Fruit fly (Drosophila melanogaster) whole organism, adult: ENCODE data around the gene CG32264.

Source experiments
- CG11617 ChIP-seq: fragments of 200-800 bp; sonication (Bioruptor generic); optimal IDR thresholded peaks from 2 replicates; lab custom pipeline; 2017; ENCODE audit warnings: mild to moderate bottlenecking, missing biosample characterization, missing genetic modification reagents, missing genetic modification characterization
- CG12768 ChIP-seq: fragments of 200-800 bp; sonication (Bioruptor generic); optimal IDR thresholded peaks from 2 replicates; lab custom pipeline; 2017; ENCODE audit warnings: missing biosample characterization, missing genetic modification characterization, mild to moderate bottlenecking, moderate library complexity, missing genetic modification reagents
- CG1620 ChIP-seq: fragments of 200-800 bp; sonication (Bioruptor generic); optimal IDR thresholded peaks from 2 replicates; lab custom pipeline; 2016; ENCODE audit warnings: missing biosample characterization, missing genetic modification characterization
- Clk ChIP-seq: fragments of 200-800 bp; sonication (Bioruptor generic); optimal IDR thresholded peaks from 2 replicates; lab custom pipeline; 2017; ENCODE audit warnings: missing biosample characterization, missing genetic modification characterization
- bab1 ChIP-seq: fragments of 200-800 bp; sonication (Bioruptor generic); optimal IDR thresholded peaks from 3 replicates; lab custom pipeline; 2019; ENCODE audit warnings: missing biosample characterization, mild to moderate bottlenecking, missing genetic modification characterization, moderate library complexity
- cnc ChIP-seq, 2 experiments: fragments of >200 bp; optimal IDR thresholded peaks; 2 replicates each; lab custom pipeline; 2017
- kay ChIP-seq: fragments of 200-800 bp; sonication (Bioruptor generic); peaks from one replicate; lab custom pipeline; 2016; ENCODE audit warnings: missing biosample characterization, missing genetic modification characterization, borderline replicate concordance
- toe ChIP-seq: fragments of 200-800 bp; sonication (Bioruptor generic); optimal IDR thresholded peaks from 2 replicates; lab custom pipeline; 2016; ENCODE audit warnings: missing biosample characterization, missing genetic modification characterization

dm6 chr3L:3769157-3769556 lies 37.1 kb downstream of the CG32264 start:
- TF ChIP-seq bab1 = no peak
- TF ChIP-seq CG1620 = no peak
- no peak for TF ChIP-seq kay (GFP tag; lab: Kevin White, UChicago)
- TF ChIP-seq toe (GFP tag; lab: Kevin White, UChicago) = no peak
- TF ChIP-seq Clk (GFP tag; lab: Kevin White, UChicago) = no peak
- no peak for TF ChIP-seq cnc (optimal IDR thresholded peaks at IDR 0.05; lab: Kevin White, UChicago)
- TF ChIP-seq CG11617 = no peak
- no peak for TF ChIP-seq CG12768 (GFP tag; lab: Kevin White, UChicago)
